Worm (Caenorhabditis elegans) whole organism, late embryonic: Measurements from ENCODE around the gene rpl-37.

Experiments
- K09A11.1 ChIP-seq: sonication (generic microtip); optimal IDR thresholded peaks from 2 replicates; lab custom pipeline; 2017; ENCODE audit warnings: antibody characterized with exemption, mild to moderate bottlenecking, missing genetic modification characterization, missing compliant biosample characterization; ENCODE audit not compliant: insufficient read depth
- ama-1 ChIP-seq: fragments of 150-350 bp; optimal IDR thresholded peaks from 2 replicates; lab custom pipeline; 2014
- ceh-2 ChIP-seq: sonication (generic microtip); optimal IDR thresholded peaks from 2 replicates; lab custom pipeline; 2016; ENCODE audit warnings: missing genotype, missing genetic modification characterization, missing compliant biosample characterization
- fax-1 ChIP-seq: sonication (generic microtip); optimal IDR thresholded peaks from 2 replicates; lab custom pipeline; 2016; ENCODE audit warnings: missing genotype, missing genetic modification characterization, missing compliant biosample characterization
- lin-11 ChIP-seq: fragments of 200-800 bp; sonication (Bioruptor generic); optimal IDR thresholded peaks from 2 replicates; lab custom pipeline; 2018; ENCODE audit warnings: mild to moderate bottlenecking, missing genetic modification characterization, missing compliant biosample characterization
- nfya-1 ChIP-seq: sonication (generic microtip); optimal IDR thresholded peaks from 2 replicates; lab custom pipeline; 2017; ENCODE audit warnings: missing genetic modification characterization, mild to moderate bottlenecking, missing compliant biosample characterization, antibody characterized with exemption, moderate library complexity
- pat-9 ChIP-seq: fragments of 200-800 bp; sonication (Bioruptor generic); optimal IDR thresholded peaks from 2 replicates; lab custom pipeline; 2018; ENCODE audit warnings: mild to moderate bottlenecking, missing genetic modification characterization, moderate library complexity, missing compliant biosample characterization
- pha-4 ChIP-seq: fragments of 150-350 bp; optimal IDR thresholded peaks from 2 replicates; lab custom pipeline; 2018; ENCODE audit warnings: missing biosample characterization, missing genetic modification reagents, missing genetic modification characterization
- pqm-1 ChIP-seq: sonication (generic microtip); optimal IDR thresholded peaks from 2 replicates; lab custom pipeline; 2016; ENCODE audit warnings: missing genetic modification characterization, missing compliant biosample characterization
- rnt-1 ChIP-seq: sonication (generic microtip); optimal IDR thresholded peaks from 2 replicates; lab custom pipeline; 2016; ENCODE audit warnings: missing genetic modification characterization, missing compliant biosample characterization
- sox-4 ChIP-seq: sonication (generic microtip); optimal IDR thresholded peaks from 2 replicates; lab custom pipeline; 2017; ENCODE audit warnings: mild to moderate bottlenecking, missing genetic modification characterization, inconsistent platforms, missing compliant biosample characterization
- ttx-3 ChIP-seq: sonication (generic microtip); optimal IDR thresholded peaks from 2 replicates; lab custom pipeline; 2016; ENCODE audit warnings: missing genetic modification reagents, missing genetic modification characterization, missing compliant biosample characterization
- unc-3 ChIP-seq, 2 experiments: fragments of 200-800 bp in 1 of 2; sonication (Bioruptor generic) in 1 of 2; sonication (generic microtip) in 1 of 2; conservative IDR thresholded peaks in 1 of 2; optimal IDR thresholded peaks in 1 of 2; 2 replicates each; pipeline versions ENCODE4 v1.3.6 to Lab custom; 2016 to 2022; ENCODE audit warnings: missing compliant biosample characterization in 2 of 2, missing genetic modification characterization in 2 of 2, missing genetic modification reagents in 1 of 2
- unc-55 ChIP-seq: sonication (generic microtip); optimal IDR thresholded peaks from 2 replicates; lab custom pipeline; 2017; ENCODE audit warnings: missing biosample characterization, missing genetic modification reagents, missing genetic modification characterization

DNA sequence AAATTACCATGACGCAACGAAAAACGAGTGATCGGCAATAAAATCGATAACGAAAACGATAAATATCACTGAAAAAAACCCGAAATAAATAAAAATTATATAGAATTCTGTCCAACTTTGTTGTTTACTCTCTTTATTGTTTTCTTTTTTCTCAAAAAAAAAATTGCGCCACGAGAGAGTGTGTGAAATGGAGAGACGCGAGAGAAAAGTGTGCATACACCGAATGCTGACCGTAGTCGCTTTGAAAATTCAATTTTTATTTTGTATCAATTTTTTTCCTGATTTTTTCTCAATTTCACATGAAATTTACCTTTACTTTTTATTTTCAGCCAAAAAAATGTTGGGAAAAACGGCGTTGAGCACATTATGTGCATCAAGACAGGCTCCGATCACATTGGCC is 18.5 kb upstream of the rpl-37 start, which contains the start of the genes M01F1.4 and mrpl-35:
- TF ChIP-seq fax-1 (tag; lab: Kevin White, UChicago) (no peak), sox-4 (tag; lab: Kevin White, UChicago) (no peak), pat-9 (tag; lab: Kevin White, UChicago) (no peak), pqm-1 (tag; lab: Kevin White, UChicago) (no peak), unc-55 (GFP tag; lab: Kevin White, UChicago) (no peak), pha-4 (tag; lab: Kevin White, UChicago) (no peak), nfya-1 (no peak), ceh-2 (no peak), unc-3 (GFP tag; conservative IDR thresholded peaks at IDR 0.05; lab: Robert Waterston, UW) (no peak), unc-3 (tag; optimal IDR thresholded peaks at IDR 0.05; lab: Kevin White, UChicago) (no peak), rnt-1 (tag; lab: Kevin White, UChicago) (no peak), ttx-3 (tag; lab: Kevin White, UChicago) (no peak), lin-11 (tag; lab: Kevin White, UChicago) (no peak), ama-1 (lab: Kevin White, UChicago) (no peak), K09A11.1 (no peak)
